Fruit fly (Drosophila melanogaster): ENCODE data around the gene ppk28.
A peak's percentile ranks its signal among the peaks of the same experiment; 100 is the strongest.

Gene ppk28

DNA sequence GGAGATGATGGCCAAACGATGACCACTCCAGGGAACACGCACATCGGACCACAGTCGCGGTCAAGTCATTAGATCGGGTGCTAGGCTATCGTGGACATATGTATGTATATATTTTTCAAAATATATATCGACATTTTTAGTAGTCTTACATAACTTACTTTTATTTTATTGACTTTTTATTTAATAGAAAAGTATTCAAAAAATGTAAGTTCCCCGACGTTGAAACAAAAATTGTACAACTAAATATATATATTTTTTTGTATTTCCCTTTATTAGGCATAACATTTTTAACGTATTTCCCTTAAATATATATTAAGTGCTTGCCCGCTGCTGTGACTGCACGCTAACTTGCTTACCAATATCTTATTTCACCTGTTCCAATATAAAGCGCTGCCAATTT is 9.3 kb downstream of the ppk28 start (continued):
- TF ChIP-seq CG7839 (tag; optimal IDR thresholded peaks at IDR 0.05), result peak; percentile 39
- TF ChIP-seq CG15269 (tag; optimal IDR thresholded peaks at IDR 0.05), result peak; percentile 9
- TF ChIP-seq CG10267 (tag; optimal IDR thresholded peaks at IDR 0.05), result no peak
- 0 out of 2 replicates have a peak, but pooled peaks have one; percentile 23 for TF ChIP-seq Atf6 (GFP tag; IDR thresholded peaks at IDR 0.05)
- TF ChIP-seq Lim3 (GFP tag; IDR thresholded peaks at IDR 0.05), result no peak
- TF ChIP-seq Atf3 (GFP tag; optimal IDR thresholded peaks at IDR 0.05), result no peak
- TF ChIP-seq ac (GFP tag; optimal IDR thresholded peaks at IDR 0.05), result no peak
- TF ChIP-seq Blimp-1 (GFP tag; optimal IDR thresholded peaks at IDR 0.05), result peak; percentile 21
- no peak for TF ChIP-seq Lhr (GFP tag; optimal IDR thresholded peaks at IDR 0.05)
- TF ChIP-seq CoRest (tag; optimal IDR thresholded peaks at IDR 0.05), result no peak
- TF ChIP-seq row (GFP tag; IDR thresholded peaks at IDR 0.05), result peak; percentile 57
- no peak for TF ChIP-seq CG13296 (GFP tag; optimal IDR thresholded peaks at IDR 0.05)
- no peak for TF ChIP-seq CG43689 (GFP tag; IDR thresholded peaks at IDR 0.05)
- no peak for TF ChIP-seq CG16813 (GFP tag; IDR thresholded peaks at IDR 0.05; ENCODE audit: partially characterized antibody)
- peak in 1 of 2 experiments; percentile 53 for TF ChIP-seq Hr51 (GFP tag; optimal IDR thresholded peaks at IDR 0.05)
- TF ChIP-seq Jarid2 (GFP tag; optimal IDR thresholded peaks at IDR 0.05), result no peak
- TF ChIP-seq fd96Cb (tag; optimal IDR thresholded peaks at IDR 0.05), result peak; percentile 23
- no peak for TF ChIP-seq CG9932 (GFP tag; IDR thresholded peaks at IDR 0.05)
- TF ChIP-seq ftz-f1 (GFP tag; optimal IDR thresholded peaks at IDR 0.05), result no peak
- no peak for TF ChIP-seq CG31224 (GFP tag; IDR thresholded peaks at IDR 0.05)
- TF ChIP-seq CG17385 (GFP tag; optimal IDR thresholded peaks at IDR 0.05), result no peak
- 0 out of 2 replicates have a peak, but pooled peaks have one; percentile 25 for TF ChIP-seq danr (GFP tag; IDR thresholded peaks at IDR 0.05)
- TF ChIP-seq CG14441 (GFP tag; IDR thresholded peaks at IDR 0.05), result peak; percentile 35; the same call in 1 of the 2 replicates
- no peak for TF ChIP-seq CG10431 (GFP tag; optimal IDR thresholded peaks at IDR 0.05)
- peak; percentile 28; the same call in 1 of the 2 replicates for TF ChIP-seq Rx (GFP tag; IDR thresholded peaks at IDR 0.05)
- TF ChIP-seq Sox102F (GFP tag; optimal IDR thresholded peaks at IDR 0.05), result peak; percentile 9
- TF ChIP-seq CG1233 (GFP tag; optimal IDR thresholded peaks at IDR 0.05), result no peak
- TF ChIP-seq ind (GFP tag; optimal IDR thresholded peaks at IDR 0.05), result peak; percentile 23
- TF ChIP-seq NC2α (GFP tag; optimal IDR thresholded peaks at IDR 0.05), result no peak
- TF ChIP-seq lab (GFP tag; optimal IDR thresholded peaks at IDR 0.05), result peak; percentile 24
- no peak for TF ChIP-seq Dip3 (GFP tag; optimal IDR thresholded peaks at IDR 0.05)
- TF ChIP-seq dan (GFP tag; IDR thresholded peaks at IDR 0.05), result no peak
- TF ChIP-seq ato (GFP tag; IDR thresholded peaks at IDR 0.05; ENCODE audit: partially characterized antibody), result no peak
- TF ChIP-seq CG10979 (tag; optimal IDR thresholded peaks at IDR 0.05), result peak; percentile 22
- TF ChIP-seq sd (tag; optimal IDR thresholded peaks at IDR 0.05), result no peak
- TF ChIP-seq gce (GFP tag; IDR thresholded peaks at IDR 0.05), result no peak
- peak in 1 of 2 experiments; percentile 18 for TF ChIP-seq eve (GFP tag; optimal IDR thresholded peaks at IDR 0.05)
- no peak for TF ChIP-seq Hey (tag; optimal IDR thresholded peaks at IDR 0.05)

- TF ChIP-seq Sox100B (GFP tag; optimal IDR thresholded peaks at IDR 0.05) (peak; percentile 31), CG9215 (GFP tag; IDR thresholded peaks at IDR 0.05) (no peak), dmrt99B (tag; optimal IDR thresholded peaks at IDR 0.05) (peak; percentile 8), CG2678 (tag; optimal IDR thresholded peaks at IDR 0.05) (peak; percentile 11), CG17361 (GFP tag; IDR thresholded peaks at IDR 0.05) (peak; percentile 33; the same call in 1 of the 3 replicates), pb (GFP tag; optimal IDR thresholded peaks at IDR 0.05) (no peak), gem (tag; optimal IDR thresholded peaks at IDR 0.05) (peak; percentile 8), pan (optimal IDR thresholded peaks at IDR 0.05) (no peak), pan (GFP tag; optimal IDR thresholded peaks at IDR 0.05 in 1 of 2, IDR thresholded peaks at IDR 0.05 in 1 of 2) (peak in 1 of 2 experiments; percentile 16), Ravus (GFP tag; IDR thresholded peaks at IDR 0.05) (no peak), CG4282 (GFP tag; optimal IDR thresholded peaks at IDR 0.05) (no peak), sim (GFP tag; IDR thresholded peaks at IDR 0.05) (peak; percentile 37; the same call in 1 of the 2 replicates), CG18262 (tag; optimal IDR thresholded peaks at IDR 0.05) (peak; percentile 2), CG4360 (GFP tag; IDR thresholded peaks at IDR 0.05) (no peak), CG11504 (tag; optimal IDR thresholded peaks at IDR 0.05) (peak; percentile 21), CoRest (tag; optimal IDR thresholded peaks at IDR 0.05) (peak; percentile 6)
These were observed 10.6 kb downstream of the ppk28 start for dm6 chrX:16816500-16816899.

Data from whole organism, embryonic.